Worm (Caenorhabditis elegans) whole organism, L4 larva: ENCODE data around the gene K08F4.5.

Experiments used
- F37D6.2 ChIP-seq: sonication (generic microtip); optimal IDR thresholded peaks from 2 replicates; lab custom pipeline; 2016; ENCODE audit warnings: mild to moderate bottlenecking, missing genetic modification characterization, missing compliant biosample characterization
- R02D3.7 ChIP-seq: fragments of 150-350 bp; sonication (generic microtip); optimal IDR thresholded peaks from 3 replicates; lab custom pipeline; 2014; ENCODE audit warnings: missing biosample characterization, missing genetic modification characterization
- T20F7.1 ChIP-seq: fragments of 200-800 bp; sonication (Bioruptor generic); optimal IDR thresholded peaks from 2 replicates; lab custom pipeline; 2018; ENCODE audit warnings: mild to moderate bottlenecking, missing genetic modification characterization, missing compliant biosample characterization
- T26A8.4 ChIP-seq: fragments of 200-800 bp; sonication (Bioruptor generic); IDR thresholded peaks from 2 replicates; pipeline ENCODE4 v1.3.6; 2022; ENCODE audit warnings: missing genetic modification characterization, missing compliant biosample characterization
- Y48G9A.11 ChIP-seq: fragments of 200-800 bp; sonication (Bioruptor generic); IDR thresholded peaks from 2 replicates; pipeline ENCODE4 v1.3.6; 2022; ENCODE audit warnings: missing genetic modification reagents, missing genetic modification characterization, missing compliant biosample characterization
- Y5F2A.4 ChIP-seq: fragments of 200-800 bp; sonication (Bioruptor generic); optimal IDR thresholded peaks from 2 replicates; lab custom pipeline; 2018; ENCODE audit warnings: mild to moderate bottlenecking, missing genetic modification characterization, missing compliant biosample characterization
- aha-1 ChIP-seq: fragments of 150-350 bp; peaks from one replicate; lab custom pipeline; 2014; ENCODE audit warnings: missing biosample characterization, missing genetic modification characterization
- ama-1 ChIP-seq: fragments of 150-350 bp; optimal IDR thresholded peaks from 2 replicates; lab custom pipeline; 2014; ENCODE audit warnings: inconsistent platforms, mixed read lengths
- ceh-82 ChIP-seq: sonication (generic microtip); optimal IDR thresholded peaks from 2 replicates; lab custom pipeline; 2017; ENCODE audit warnings: missing biosample characterization, missing genetic modification characterization
- daf-12 ChIP-seq: fragments of 150-350 bp; optimal IDR thresholded peaks from 2 replicates; lab custom pipeline; 2014; ENCODE audit warnings: missing biosample characterization, missing genetic modification reagents, missing genetic modification characterization
- daf-16 ChIP-seq, 3 experiments: sonication (generic microtip); optimal IDR thresholded peaks; 2 replicates each; lab custom pipeline; 2016 to 2017; ENCODE audit warnings: missing genetic modification characterization in 3 of 3, missing genetic modification reagents in 3 of 3, mild to moderate bottlenecking in 2 of 3, missing compliant biosample characterization in 2 of 3, missing biosample characterization in 1 of 3, moderate library complexity in 1 of 3
- daf-8 ChIP-seq: fragments of 200-800 bp; sonication (Bioruptor generic); IDR thresholded peaks from 2 replicates; pipeline ENCODE4 v1.3.6; 2022; ENCODE audit warnings: missing genetic modification characterization, missing compliant biosample characterization
- dmd-6 ChIP-seq: fragments of 200-800 bp; sonication (Bioruptor generic); IDR thresholded peaks from 2 replicates; pipeline ENCODE4 v1.3.6; 2022; ENCODE audit warnings: missing genetic modification reagents, missing genetic modification characterization, missing compliant biosample characterization
- dmd-8 ChIP-seq: fragments of 200-800 bp; sonication (Bioruptor generic); IDR thresholded peaks from 2 replicates; pipeline ENCODE4 v1.3.6; 2022; ENCODE audit warnings: missing genetic modification characterization, missing compliant biosample characterization
- dmd-9 ChIP-seq: fragments of 200-800 bp; sonication (Bioruptor generic); IDR thresholded peaks from 2 replicates; pipeline ENCODE4 v1.3.6; 2022; ENCODE audit warnings: missing genetic modification reagents, missing genetic modification characterization, missing compliant biosample characterization
- dpl-1 ChIP-seq: fragments of 150-350 bp; optimal IDR thresholded peaks from 2 replicates; lab custom pipeline; 2014; ENCODE audit warnings: missing biosample characterization, missing genetic modification reagents, missing genetic modification characterization
- egl-27 ChIP-seq: sonication (generic microtip); optimal IDR thresholded peaks from 3 replicates; lab custom pipeline; 2017; ENCODE audit warnings: missing biosample characterization, missing genetic modification reagents, missing genetic modification characterization
- hlh-11 ChIP-seq: fragments of 200-800 bp; sonication (Bioruptor generic); optimal IDR thresholded peaks from 2 replicates; lab custom pipeline; 2018; ENCODE audit warnings: mild to moderate bottlenecking, missing genetic modification characterization, missing compliant biosample characterization
- lin-29 ChIP-seq: fragments of 200-800 bp; sonication (Bioruptor generic); IDR thresholded peaks from 2 replicates; pipeline ENCODE4 v1.3.6; 2022; ENCODE audit warnings: missing genetic modification reagents, missing genetic modification characterization, missing compliant biosample characterization
- lir-3 ChIP-seq: sonication (generic microtip); optimal IDR thresholded peaks from 2 replicates; lab custom pipeline; 2016; ENCODE audit warnings: mild to moderate bottlenecking, missing genetic modification characterization, missing compliant biosample characterization
- mdt-29 ChIP-seq: fragments of 200-800 bp; sonication (Bioruptor generic); IDR thresholded peaks from 2 replicates; pipeline ENCODE4 v1.3.6; 2022; ENCODE audit warnings: missing genetic modification reagents, missing genetic modification characterization, missing compliant biosample characterization
- mes-2 ChIP-seq: sonication (generic microtip); optimal IDR thresholded peaks from 2 replicates; lab custom pipeline; 2016; ENCODE audit warnings: missing genotype, mild to moderate bottlenecking, missing genetic modification characterization, missing compliant biosample characterization; ENCODE audit not compliant: poor library complexity, severe bottlenecking
- nhr-11 ChIP-seq: fragments of 150-350 bp; optimal IDR thresholded peaks from 2 replicates; lab custom pipeline; 2014; ENCODE audit warnings: missing biosample characterization, missing genetic modification characterization
- nhr-6 ChIP-seq: fragments of 150-350 bp; optimal IDR thresholded peaks from 2 replicates; lab custom pipeline; 2014; ENCODE audit warnings: missing biosample characterization, missing genetic modification characterization
- nhr-76 ChIP-seq: fragments of 150-350 bp; optimal IDR thresholded peaks from 2 replicates; lab custom pipeline; 2014; ENCODE audit warnings: missing biosample characterization, missing genetic modification characterization
- pha-4 ChIP-seq, 2 experiments: fragments of 150-350 bp in 1 of 2; fragments of 200-800 bp in 1 of 2; sonication (Bioruptor generic) in 1 of 2; IDR thresholded peaks in 1 of 2; optimal IDR thresholded peaks in 1 of 2; 2 replicates each; pipeline versions ENCODE4 v1.3.6 to Lab custom; 2014 to 2022; ENCODE audit warnings: missing genetic modification characterization in 2 of 2, missing genetic modification reagents in 2 of 2, missing biosample characterization in 1 of 2, missing compliant biosample characterization in 1 of 2
- sdz-12 ChIP-seq: fragments of 200-800 bp; sonication (Bioruptor generic); optimal IDR thresholded peaks from 2 replicates; lab custom pipeline; 2018; ENCODE audit warnings: mild to moderate bottlenecking, missing genetic modification characterization, missing compliant biosample characterization
- set-16 ChIP-seq: fragments of 200-800 bp; sonication (Bioruptor generic); IDR thresholded peaks from 2 replicates; pipeline ENCODE4 v1.3.6; 2022; ENCODE audit warnings: missing genetic modification reagents, missing genetic modification characterization, missing compliant biosample characterization
- skn-1 ChIP-seq: fragments of 150-350 bp; optimal IDR thresholded peaks from 2 replicates; lab custom pipeline; 2014; ENCODE audit warnings: missing biosample characterization, missing genetic modification characterization
- spr-3 ChIP-seq: fragments of 200-800 bp; sonication (Bioruptor generic); optimal IDR thresholded peaks from 2 replicates; lab custom pipeline; 2018; ENCODE audit warnings: mild to moderate bottlenecking, missing genetic modification characterization, missing compliant biosample characterization
- tra-1 ChIP-seq: fragments of 200-800 bp; sonication (Bioruptor generic); IDR thresholded peaks from 2 replicates; pipeline ENCODE4 v1.3.6; 2022; ENCODE audit warnings: missing genetic modification reagents, missing genetic modification characterization, missing compliant biosample characterization
- unc-39 ChIP-seq: sonication (generic microtip); optimal IDR thresholded peaks from 2 replicates; lab custom pipeline; 2017; ENCODE audit warnings: missing biosample characterization, missing genetic modification characterization
- unc-62 ChIP-seq, 3 experiments: fragments of 150-350 bp in 1 of 3; sonication (generic microtip); optimal IDR thresholded peaks in 2 of 3; peaks in 1 of 3; 1 replicate in 1 of 3; 2 replicates in 2 of 3; lab custom pipeline; 2014 to 2017; ENCODE audit warnings: missing biosample characterization in 3 of 3, missing genetic modification characterization in 3 of 3, missing genetic modification reagents in 3 of 3, missing genotype in 1 of 3
- zip-2 ChIP-seq: fragments of 150-350 bp; optimal IDR thresholded peaks from 2 replicates; lab custom pipeline; 2014; ENCODE audit warnings: missing biosample characterization, missing genetic modification characterization
- ztf-11 ChIP-seq: fragments of 150-350 bp; optimal IDR thresholded peaks from 2 replicates; lab custom pipeline; 2014; ENCODE audit warnings: missing biosample characterization, missing genetic modification characterization

Gene K08F4.5

ce11 chrIV:10111441-10111840 is 24.3 kb downstream of the K08F4.5 start, which contains the start of gene spch-1:
spch-1 (minus strand) TSS chrIV:10111541.
- no peak for TF ChIP-seq ama-1
- peak in 1 of 2 experiments; percentile 29 for TF ChIP-seq unc-62 (GFP tag; optimal IDR thresholded peaks at IDR 0.05 in 1 of 2; lab: Kevin White, UChicago)
- TF ChIP-seq unc-62 (tag; optimal IDR thresholded peaks at IDR 0.05; lab: Kevin White, UChicago): no peak

- no peak for TF ChIP-seq skn-1
- TF ChIP-seq set-16 (GFP tag; lab: Robert Waterston, UW): peak; percentile 94
- peak; percentile 22 for TF ChIP-seq spr-3
- no peak for TF ChIP-seq dpl-1 (GFP tag; lab: Kevin White, UChicago)
Observed at ce11 chrIV:10110870-10111269, 24.8 kb downstream of the K08F4.5 start.

- no peak for TF ChIP-seq skn-1
- TF ChIP-seq egl-27 (tag; lab: Kevin White, UChicago): no peak
- no peak for TF ChIP-seq F37D6.2 (tag; lab: Kevin White, UChicago)
- no peak for TF ChIP-seq pha-4 (GFP tag; IDR thresholded peaks at IDR 0.05; lab: Robert Waterston, UW)
- no peak for TF ChIP-seq pha-4 (tag; optimal IDR thresholded peaks at IDR 0.05; lab: Kevin White, UChicago)
- TF ChIP-seq nhr-11 (tag; lab: Kevin White, UChicago): no peak
- no peak for TF ChIP-seq unc-39 (tag; lab: Kevin White, UChicago)
- no peak for TF ChIP-seq dmd-9 (GFP tag; lab: Robert Waterston, UW)
- TF ChIP-seq daf-8: no peak
- no peak for TF ChIP-seq zip-2 (tag; lab: Kevin White, UChicago)
- TF ChIP-seq lin-29 (GFP tag; lab: Robert Waterston, UW): no peak
- TF ChIP-seq sdz-12 (GFP tag; lab: Kevin White, UChicago): no peak
- no peak for TF ChIP-seq lir-3 (tag; lab: Kevin White, UChicago)
- TF ChIP-seq aha-1 (tag; lab: Kevin White, UChicago): no peak
- no peak for TF ChIP-seq dmd-8 (GFP tag; lab: Robert Waterston, UW)
- no peak for TF ChIP-seq T26A8.4
- TF ChIP-seq nhr-6: no peak
- no peak for TF ChIP-seq tra-1 (GFP tag; lab: Robert Waterston, UW)
Observed at ce11 chrIV:10110417-10110816, 25.3 kb downstream of the K08F4.5 start, which contains the start of gene egl-38. egl-38 (minus strand) TSS chrIV:10110517.

DNA sequence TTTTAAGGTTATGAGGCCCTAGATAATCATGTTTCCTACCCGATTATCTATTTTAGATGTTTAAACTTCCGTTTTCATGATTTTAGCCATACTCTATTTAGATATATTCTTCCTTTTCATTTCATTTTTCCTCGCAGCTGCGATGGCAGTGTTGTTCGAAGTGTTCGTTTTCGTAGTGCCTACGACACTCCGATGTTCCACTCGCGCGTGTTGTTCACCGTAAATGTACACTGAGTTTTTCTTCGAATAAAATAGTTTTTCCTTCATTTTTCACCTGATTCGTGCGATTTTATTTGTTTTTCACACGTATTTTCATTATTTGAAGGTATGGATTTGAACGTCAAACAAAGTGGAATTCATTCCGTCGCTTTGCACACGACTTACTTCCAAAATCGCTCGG is 38.8 kb downstream of the K08F4.5 start, which contains the start of gene dis-3:
Gene dis-3, plus strand, starts transcription at position 322 of the 400 bp plus-strand sequence.
- TF ChIP-seq ztf-11 (tag; lab: Kevin White, UChicago) (no peak), daf-12 (no peak), dmd-6 (GFP tag; lab: Robert Waterston, UW) (no peak), mes-2 (tag; lab: Kevin White, UChicago) (no peak), daf-16 (GFP tag; optimal IDR thresholded peaks at IDR 0.05; lab: Kevin White, UChicago) (no peak), daf-16 (tag; optimal IDR thresholded peaks at IDR 0.05; lab: Kevin White, UChicago) (no peak), nhr-76 (tag; lab: Kevin White, UChicago) (no peak), egl-27 (tag; lab: Kevin White, UChicago) (no peak), Y48G9A.11 (GFP tag; lab: Robert Waterston, UW) (0 out of 2 replicates have a peak, but pooled peaks have one; percentile 31), T20F7.1 (GFP tag; lab: Kevin White, UChicago) (peak; percentile 88), Y5F2A.4 (GFP tag; lab: Kevin White, UChicago) (no peak), hlh-11 (tag; lab: Kevin White, UChicago) (no peak), T26A8.4 (no peak), ceh-82 (tag; lab: Kevin White, UChicago) (no peak), mdt-29 (GFP tag; lab: Robert Waterston, UW) (no peak), R02D3.7 (tag; lab: Kevin White, UChicago) (peak; percentile 55), aha-1 (tag; lab: Kevin White, UChicago) (peak; percentile 45)
